Fruit fly (Drosophila melanogaster) whole organism, embryonic: Measurements from ENCODE around the gene Mbs.

Experiments
- CG14710 ChIP-seq: fragments of 200-800 bp; sonication (Bioruptor generic); optimal IDR thresholded peaks from 3 replicates; lab custom pipeline; 2019; ENCODE audit warnings: missing biosample characterization, mild to moderate bottlenecking, missing genetic modification characterization, moderate library complexity
- CG16813 ChIP-seq: fragments of 200-800 bp; sonication (Bioruptor generic); IDR thresholded peaks from 3 replicates; pipeline ENCODE4 v1.3.6; 2022; ENCODE audit warnings: missing biosample characterization, missing genetic modification characterization; ENCODE audit not compliant: partially characterized antibody
- CG17361 ChIP-seq: fragments of 200-800 bp; sonication (Bioruptor generic); IDR thresholded peaks from 3 replicates; pipeline ENCODE4 v1.3.6; 2022; ENCODE audit warnings: missing biosample characterization, missing genetic modification characterization
- CG17912 ChIP-seq: fragments of 200-800 bp; sonication (Bioruptor generic); optimal IDR thresholded peaks from 2 replicates; lab custom pipeline; 2018; ENCODE audit warnings: missing biosample characterization, mild to moderate bottlenecking, missing genetic modification characterization
- CG1792 ChIP-seq: fragments of 200-800 bp; sonication (Bioruptor generic); optimal IDR thresholded peaks from 2 replicates; lab custom pipeline; 2016; ENCODE audit warnings: missing biosample characterization, missing genetic modification characterization
- CG18011 ChIP-seq: fragments of 200-800 bp; sonication (Bioruptor generic); optimal IDR thresholded peaks from 2 replicates; lab custom pipeline; 2017; ENCODE audit warnings: missing biosample characterization, missing genetic modification characterization, mild to moderate bottlenecking, moderate library complexity, missing genotype
- CG1832 ChIP-seq: fragments of 200-800 bp; sonication (Bioruptor generic); optimal IDR thresholded peaks from 2 replicates; lab custom pipeline; 2017; ENCODE audit warnings: missing biosample characterization, mild to moderate bottlenecking, missing genetic modification characterization, inconsistent platforms
- CG2120 ChIP-seq: fragments of 200-800 bp; sonication (Bioruptor generic); optimal IDR thresholded peaks from 3 replicates; lab custom pipeline; 2016; ENCODE audit warnings: missing biosample characterization, missing genetic modification characterization
- CG30403 ChIP-seq: fragments of 200-800 bp; sonication (Bioruptor generic); optimal IDR thresholded peaks from 3 replicates; lab custom pipeline; 2016; ENCODE audit warnings: missing biosample characterization, missing genetic modification characterization
- CG3281 ChIP-seq: fragments of 200-800 bp; sonication (Bioruptor generic); optimal IDR thresholded peaks from 3 replicates; lab custom pipeline; 2017; ENCODE audit warnings: missing biosample characterization, mild to moderate bottlenecking, missing genetic modification characterization
- CG34376 ChIP-seq: fragments of 200-800 bp; sonication (Bioruptor generic); optimal IDR thresholded peaks from 2 replicates; lab custom pipeline; 2018; ENCODE audit warnings: missing biosample characterization, mild to moderate bottlenecking, missing genetic modification characterization
- CG3838 ChIP-seq: fragments of 200-800 bp; sonication (Bioruptor generic); optimal IDR thresholded peaks from 3 replicates; lab custom pipeline; 2016; ENCODE audit warnings: missing biosample characterization, missing genetic modification characterization
- CG4707 ChIP-seq: fragments of 200-800 bp; sonication (Bioruptor generic); optimal IDR thresholded peaks from 2 replicates; lab custom pipeline; 2018; ENCODE audit warnings: missing biosample characterization, mild to moderate bottlenecking, missing genetic modification characterization, moderate library complexity
- CG6272 ChIP-seq: fragments of 200-800 bp; sonication (Bioruptor generic); IDR thresholded peaks from 2 replicates; pipeline ENCODE4 v1.3.6; 2022; ENCODE audit warnings: missing biosample characterization, missing genetic modification characterization
- CG6689 ChIP-seq: fragments of 200-800 bp; sonication (Bioruptor generic); IDR thresholded peaks from 2 replicates; pipeline ENCODE4 v1.3.6; 2022; ENCODE audit warnings: missing biosample characterization, missing genetic modification characterization
- CG6854 ChIP-seq: fragments of 200-800 bp; sonication (Bioruptor generic); optimal IDR thresholded peaks from 3 replicates; lab custom pipeline; 2017; ENCODE audit warnings: missing biosample characterization, mild to moderate bottlenecking, missing genetic modification characterization
- CG7556 ChIP-seq: fragments of 200-800 bp; sonication (Bioruptor generic); optimal IDR thresholded peaks from 2 replicates; lab custom pipeline; 2017; ENCODE audit warnings: missing biosample characterization, mild to moderate bottlenecking, missing genetic modification characterization
- CG7786 ChIP-seq: fragments of 200-800 bp; sonication (Bioruptor generic); optimal IDR thresholded peaks from 2 replicates; lab custom pipeline; 2016; ENCODE audit warnings: missing biosample characterization, missing genetic modification characterization
- CG8281 ChIP-seq: fragments of 200-800 bp; sonication (Bioruptor generic); optimal IDR thresholded peaks from 2 replicates; lab custom pipeline; 2018; ENCODE audit warnings: missing biosample characterization, mild to moderate bottlenecking, missing genetic modification characterization, moderate library complexity
- Camta ChIP-seq: fragments of 200-800 bp; sonication (Bioruptor generic); optimal IDR thresholded peaks from 2 replicates; lab custom pipeline; 2016; ENCODE audit warnings: missing biosample characterization, missing genetic modification characterization
- CrebB ChIP-seq: fragments of 200-800 bp; sonication (Bioruptor generic); optimal IDR thresholded peaks from 3 replicates; lab custom pipeline; 2018; ENCODE audit warnings: missing biosample characterization, mild to moderate bottlenecking, missing genetic modification characterization
- D19A ChIP-seq: fragments of 200-800 bp; optimal IDR thresholded peaks from 3 replicates; lab custom pipeline; 2019; ENCODE audit warnings: missing biosample characterization, mild to moderate bottlenecking, missing genetic modification characterization, moderate library complexity
- Dad ChIP-seq: fragments of 200-800 bp; sonication (Bioruptor generic); optimal IDR thresholded peaks from 3 replicates; lab custom pipeline; 2016; ENCODE audit warnings: missing biosample characterization, missing genetic modification characterization
- Dp ChIP-seq: fragments of 200-800 bp; sonication (Bioruptor generic); optimal IDR thresholded peaks from 2 replicates; lab custom pipeline; 2018; ENCODE audit warnings: missing biosample characterization, mild to moderate bottlenecking, missing genetic modification characterization, moderate library complexity
- ERR ChIP-seq: fragments of 200-800 bp; sonication (Bioruptor generic); optimal IDR thresholded peaks from 2 replicates; lab custom pipeline; 2016; ENCODE audit warnings: missing biosample characterization, missing genetic modification characterization
- Hmr ChIP-seq: fragments of 200-800 bp; sonication (Bioruptor generic); optimal IDR thresholded peaks from 3 replicates; lab custom pipeline; 2017; ENCODE audit warnings: mild to moderate bottlenecking, missing biosample characterization, missing genetic modification reagents, missing genetic modification characterization
- Sry-β ChIP-seq: fragments of 200-800 bp; sonication (Bioruptor generic); optimal IDR thresholded peaks from 2 replicates; lab custom pipeline; 2018; ENCODE audit warnings: missing biosample characterization, mild to moderate bottlenecking, missing genetic modification characterization, moderate library complexity
- Vsx1 ChIP-seq: fragments of 200-800 bp; sonication (Bioruptor generic); optimal IDR thresholded peaks from 2 replicates; lab custom pipeline; 2017; ENCODE audit warnings: missing biosample characterization, mild to moderate bottlenecking, missing genetic modification characterization, missing genetic modification reagents
- Xbp1 ChIP-seq: fragments of 200-800 bp; sonication (Bioruptor generic); optimal IDR thresholded peaks from 3 replicates; lab custom pipeline; 2016; ENCODE audit warnings: missing biosample characterization, mild to moderate bottlenecking, missing genetic modification characterization
- dm ChIP-seq: fragments of 200-800 bp; sonication (Bioruptor generic); optimal IDR thresholded peaks from 3 replicates; lab custom pipeline; 2016; ENCODE audit warnings: missing biosample characterization, missing genetic modification characterization
- fd102C ChIP-seq: fragments of 200-800 bp; sonication (Bioruptor generic); optimal IDR thresholded peaks from 2 replicates; lab custom pipeline; 2018; ENCODE audit warnings: missing biosample characterization, mild to moderate bottlenecking, missing genetic modification characterization, moderate library complexity
- gfzf ChIP-seq: fragments of 200-800 bp; sonication (Bioruptor generic); optimal IDR thresholded peaks from 2 replicates; lab custom pipeline; 2016; ENCODE audit warnings: missing biosample characterization, mild to moderate bottlenecking, missing genetic modification characterization, moderate library complexity
- gsb ChIP-seq: fragments of 200-800 bp; sonication (Bioruptor generic); IDR thresholded peaks from 2 replicates; pipeline ENCODE4 v1.3.6; 2022; ENCODE audit warnings: missing biosample characterization, missing genetic modification characterization
- hb ChIP-seq: fragments of 200-800 bp; sonication (Bioruptor generic); IDR thresholded peaks from 3 replicates; pipeline ENCODE4 v1.3.6; 2022; ENCODE audit warnings: missing biosample characterization, missing genetic modification characterization; ENCODE audit not compliant: partially characterized antibody
- her ChIP-seq: fragments of 200-800 bp; sonication (Bioruptor generic); optimal IDR thresholded peaks from 2 replicates; lab custom pipeline; 2016; ENCODE audit warnings: missing biosample characterization, missing genetic modification characterization
- hkb ChIP-seq, 2 experiments: fragments of 200-800 bp in 1 of 2; fragments of >200 bp in 1 of 2; sonication (Bioruptor generic) in 1 of 2; IDR thresholded peaks in 1 of 2; optimal IDR thresholded peaks in 1 of 2; 2 replicates each; pipeline versions ENCODE4 v1.3.6 to Lab custom; 2017 to 2022; ENCODE audit warnings: missing biosample characterization in 1 of 2, missing genetic modification characterization in 1 of 2
- hth ChIP-seq: fragments of >200 bp; optimal IDR thresholded peaks from 2 replicates; lab custom pipeline; 2017; ENCODE audit warnings: inconsistent platforms
- inv ChIP-seq: fragments of 200-800 bp; sonication (Bioruptor generic); IDR thresholded peaks from 2 replicates; pipeline ENCODE4 v1.3.6; 2022; ENCODE audit warnings: missing biosample characterization, missing genetic modification characterization; ENCODE audit not compliant: partially characterized antibody
- nerfin-2 ChIP-seq: fragments of 200-800 bp; sonication (Bioruptor generic); IDR thresholded peaks from 2 replicates; pipeline ENCODE4 v1.3.6; 2022; ENCODE audit warnings: missing biosample characterization, missing genetic modification characterization; ENCODE audit not compliant: partially characterized antibody
- peb ChIP-seq: fragments of 200-800 bp; sonication (Bioruptor generic); IDR thresholded peaks from 2 replicates; pipeline ENCODE4 v1.3.6; 2022; ENCODE audit warnings: missing biosample characterization, missing genetic modification characterization
- pfk ChIP-seq: fragments of 200-800 bp; sonication (Bioruptor generic); optimal IDR thresholded peaks from 2 replicates; lab custom pipeline; 2018; ENCODE audit warnings: missing biosample characterization, mild to moderate bottlenecking, missing genetic modification characterization, moderate library complexity
- ranshi ChIP-seq: fragments of 200-800 bp; sonication (Bioruptor generic); IDR thresholded peaks from 2 replicates; pipeline ENCODE4 v1.3.6; 2022; ENCODE audit warnings: missing biosample characterization, missing genetic modification characterization
- run ChIP-seq: fragments of 200-800 bp; sonication (Bioruptor generic); optimal IDR thresholded peaks from 3 replicates; lab custom pipeline; 2018; ENCODE audit warnings: missing biosample characterization, mild to moderate bottlenecking, missing genetic modification characterization
- sens-2 ChIP-seq: fragments of 200-800 bp; sonication (Bioruptor generic); IDR thresholded peaks from 2 replicates; pipeline ENCODE4 v1.3.6; 2022; ENCODE audit warnings: missing biosample characterization, missing genetic modification characterization
- seq ChIP-seq: fragments of 200-800 bp; sonication (Bioruptor generic); IDR thresholded peaks from 2 replicates; pipeline ENCODE4 v1.3.6; 2022; ENCODE audit warnings: missing biosample characterization, missing genetic modification characterization
- sima ChIP-seq: fragments of 200-800 bp; sonication (Bioruptor generic); optimal IDR thresholded peaks from 2 replicates; lab custom pipeline; 2016; ENCODE audit warnings: missing biosample characterization, missing genetic modification characterization
- slp2 ChIP-seq: fragments of 200-800 bp; sonication (Bioruptor generic); optimal IDR thresholded peaks from 2 replicates; lab custom pipeline; 2016; ENCODE audit warnings: missing biosample characterization, missing genetic modification characterization
- stwl ChIP-seq: fragments of 200-800 bp; sonication (Bioruptor generic); optimal IDR thresholded peaks from 3 replicates; lab custom pipeline; 2018; ENCODE audit warnings: missing biosample characterization, mild to moderate bottlenecking, missing genetic modification characterization, moderate library complexity
- tin ChIP-seq: fragments of 200-800 bp; sonication (Bioruptor generic); optimal IDR thresholded peaks from 3 replicates; lab custom pipeline; 2016; ENCODE audit warnings: missing biosample characterization, missing genetic modification characterization
- ttk ChIP-seq: fragments of 200-800 bp; sonication (Bioruptor generic); IDR thresholded peaks from 2 replicates; pipeline ENCODE4 v2.1.2; 2022; ENCODE audit warnings: missing biosample characterization, missing genetic modification characterization
- yki ChIP-seq: fragments of >200 bp; optimal IDR thresholded peaks from 3 replicates; lab custom pipeline; 2018

Mbs gene

dm6 chr3L:16054095-16054494 lies 2.3 kb downstream of the Mbs start (continued):
- peak; percentile 44 for TF ChIP-seq CG14710
- no peak for TF ChIP-seq yki (lab: Kevin White, UChicago)
- TF ChIP-seq Sry-β: no peak
- TF ChIP-seq hkb (optimal IDR thresholded peaks at IDR 0.05; lab: Kevin White, UChicago): no peak
- peak; percentile 61 for TF ChIP-seq hkb (GFP tag; IDR thresholded peaks at IDR 0.05; lab: Robert Waterston, UW)
- no peak for TF ChIP-seq dm (GFP tag; lab: Kevin White, UChicago)
- TF ChIP-seq CG6272 (GFP tag; lab: Robert Waterston, UW): no peak
- no peak for TF ChIP-seq CG7786 (GFP tag; lab: Kevin White, UChicago)
- no peak for TF ChIP-seq CG16813 (GFP tag; lab: Robert Waterston, UW)
- TF ChIP-seq Hmr: peak; percentile 48
- TF ChIP-seq her (GFP tag; lab: Kevin White, UChicago): no peak
- TF ChIP-seq stwl: no peak
- TF ChIP-seq sima (GFP tag; lab: Kevin White, UChicago): no peak
- no peak for TF ChIP-seq CG1792 (GFP tag; lab: Kevin White, UChicago)
- no peak for TF ChIP-seq hb (GFP tag; lab: Robert Waterston, UW)
- no peak for TF ChIP-seq fd102C (GFP tag; lab: Kevin White, UChicago)
- peak; percentile 30 for TF ChIP-seq tin (GFP tag; lab: Kevin White, UChicago)
- TF ChIP-seq Xbp1: peak; percentile 57
- TF ChIP-seq ERR (GFP tag; lab: Kevin White, UChicago): no peak
- no peak for TF ChIP-seq Vsx1 (GFP tag; lab: Kevin White, UChicago)
- no peak for TF ChIP-seq CrebB (tag; lab: Kevin White, UChicago)
- TF ChIP-seq Camta (GFP tag; lab: Kevin White, UChicago): no peak
- peak; percentile 12 for TF ChIP-seq run
- TF ChIP-seq CG8281 (tag; lab: Kevin White, UChicago): no peak
- no peak for TF ChIP-seq Dad
- peak; percentile 10 for TF ChIP-seq CG2120 (GFP tag; lab: Kevin White, UChicago)
- TF ChIP-seq gsb (GFP tag; lab: Robert Waterston, UW): no peak
- peak; percentile 78 for TF ChIP-seq CG17361 (GFP tag; lab: Robert Waterston, UW)
- peak; percentile 67 for TF ChIP-seq CG7556
- no peak for TF ChIP-seq CG17912 (GFP tag; lab: Kevin White, UChicago)
- TF ChIP-seq CG1832 (GFP tag; lab: Kevin White, UChicago): no peak
- no peak for TF ChIP-seq CG18011 (GFP tag; lab: Kevin White, UChicago)
- TF ChIP-seq inv (GFP tag; lab: Robert Waterston, UW): no peak
- no peak for TF ChIP-seq CG4707 (GFP tag; lab: Kevin White, UChicago)
- no peak for TF ChIP-seq CG3838 (GFP tag; lab: Kevin White, UChicago)
- no peak for TF ChIP-seq hth (lab: Kevin White, UChicago)
- no peak for TF ChIP-seq sens-2 (GFP tag; lab: Robert Waterston, UW)
- no peak for TF ChIP-seq pfk (GFP tag; lab: Kevin White, UChicago)
- TF ChIP-seq CG34376 (GFP tag; lab: Kevin White, UChicago): no peak
- TF ChIP-seq D19A (tag; lab: Kevin White, UChicago): peak; percentile 47
- peak; percentile 50 for TF ChIP-seq CG30403
- TF ChIP-seq slp2 (GFP tag; lab: Kevin White, UChicago): no peak
- TF ChIP-seq ranshi: no peak
- no peak for TF ChIP-seq nerfin-2
- peak; percentile 49 for TF ChIP-seq CG3281 (GFP tag; lab: Kevin White, UChicago)
- TF ChIP-seq CG6854: no peak
- TF ChIP-seq peb (GFP tag; lab: Robert Waterston, UW): no peak
- TF ChIP-seq ttk: 0 out of 2 replicates have a peak, but pooled peaks have one; percentile 5
- TF ChIP-seq Dp (GFP tag; lab: Kevin White, UChicago): no peak
- TF ChIP-seq CG6689: peak; percentile 71
- 0 out of 2 replicates have a peak, but pooled peaks have one; percentile 16 for TF ChIP-seq seq (GFP tag; lab: Robert Waterston, UW)
- no peak for TF ChIP-seq gfzf
